Worm (Caenorhabditis elegans) whole organism, late embryonic: ENCODE results near the gene srab-2.

ENCODE experiments used
- C08G9.2 ChIP-seq: sonication (generic microtip); optimal IDR thresholded peaks from 2 replicates; lab custom pipeline; 2016; ENCODE audit warnings: mild to moderate bottlenecking, missing genetic modification characterization, moderate library complexity, missing compliant biosample characterization
- K02D7.2 ChIP-seq: sonication (generic microtip); optimal IDR thresholded peaks from 2 replicates; lab custom pipeline; 2017; ENCODE audit warnings: mild to moderate bottlenecking, missing genetic modification characterization, missing compliant biosample characterization
- T23F11.4 ChIP-seq: fragments of 200-800 bp; sonication (Bioruptor generic); optimal IDR thresholded peaks from 2 replicates; lab custom pipeline; 2018; ENCODE audit warnings: mild to moderate bottlenecking, missing genetic modification characterization, missing compliant biosample characterization
- ceh-14 ChIP-seq: sonication (generic microtip); optimal IDR thresholded peaks from 2 replicates; lab custom pipeline; 2016; ENCODE audit warnings: missing genotype, missing genetic modification characterization, missing compliant biosample characterization
- ceh-18 ChIP-seq: sonication (generic microtip); optimal IDR thresholded peaks from 2 replicates; lab custom pipeline; 2016; ENCODE audit warnings: missing genetic modification characterization, missing compliant biosample characterization
- ceh-19 ChIP-seq: fragments of 200-800 bp; sonication (Bioruptor generic); optimal IDR thresholded peaks from 2 replicates; lab custom pipeline; 2018; ENCODE audit warnings: mild to moderate bottlenecking, missing genetic modification characterization, missing compliant biosample characterization
- ceh-2 ChIP-seq: sonication (generic microtip); optimal IDR thresholded peaks from 2 replicates; lab custom pipeline; 2016; ENCODE audit warnings: missing genotype, missing genetic modification characterization, missing compliant biosample characterization
- ceh-24 ChIP-seq: sonication (generic microtip); optimal IDR thresholded peaks from 2 replicates; lab custom pipeline; 2016; ENCODE audit warnings: mild to moderate bottlenecking, missing genetic modification characterization, missing compliant biosample characterization
- ceh-30 ChIP-seq: fragments of 150-350 bp; optimal IDR thresholded peaks from 2 replicates; lab custom pipeline; 2014; ENCODE audit warnings: missing biosample characterization, missing genetic modification characterization
- ceh-34 ChIP-seq: sonication (generic microtip); optimal IDR thresholded peaks from 2 replicates; lab custom pipeline; 2016; ENCODE audit warnings: mild to moderate bottlenecking, missing genetic modification characterization, missing compliant biosample characterization
- ceh-45 ChIP-seq: fragments of 200-800 bp; sonication (Bioruptor generic); IDR thresholded peaks from 2 replicates; pipeline ENCODE4 v1.3.6; 2022; ENCODE audit warnings: missing genetic modification reagents, missing genetic modification characterization, missing compliant biosample characterization
- ceh-48 ChIP-seq: sonication (generic microtip); optimal IDR thresholded peaks from 2 replicates; lab custom pipeline; 2016; ENCODE audit warnings: missing genetic modification characterization, inconsistent platforms, missing compliant biosample characterization
- ceh-6 ChIP-seq: fragments of 200-800 bp; sonication (Bioruptor generic); optimal IDR thresholded peaks from 2 replicates; lab custom pipeline; 2018; ENCODE audit warnings: mild to moderate bottlenecking, missing genetic modification characterization, missing compliant biosample characterization
- che-1 ChIP-seq: sonication (generic microtip); optimal IDR thresholded peaks from 2 replicates; lab custom pipeline; 2016; ENCODE audit warnings: mild to moderate bottlenecking, missing genetic modification characterization, missing compliant biosample characterization
- dve-1 ChIP-seq: sonication (generic microtip); optimal IDR thresholded peaks from 2 replicates; lab custom pipeline; 2017; ENCODE audit warnings: antibody characterized with exemption, mild to moderate bottlenecking, missing genetic modification characterization, missing compliant biosample characterization
- elt-2 ChIP-seq: sonication (generic microtip); optimal IDR thresholded peaks from 2 replicates; lab custom pipeline; 2016; ENCODE audit warnings: missing genetic modification reagents, missing genetic modification characterization, missing compliant biosample characterization
- fax-1 ChIP-seq: sonication (generic microtip); optimal IDR thresholded peaks from 2 replicates; lab custom pipeline; 2016; ENCODE audit warnings: missing genotype, missing genetic modification characterization, missing compliant biosample characterization
- hlh-13 ChIP-seq: fragments of 200-800 bp; sonication (Bioruptor generic); optimal IDR thresholded peaks from 2 replicates; lab custom pipeline; 2018; ENCODE audit warnings: mild to moderate bottlenecking, missing genetic modification characterization, missing compliant biosample characterization
- hlh-15 ChIP-seq: sonication (generic microtip); optimal IDR thresholded peaks from 2 replicates; lab custom pipeline; 2016; ENCODE audit warnings: missing genetic modification characterization, missing compliant biosample characterization
- hlh-30 ChIP-seq: sonication (generic microtip); optimal IDR thresholded peaks from 2 replicates; lab custom pipeline; 2017; ENCODE audit warnings: antibody characterized with exemption, missing genetic modification characterization, missing compliant biosample characterization; ENCODE audit not compliant: insufficient read depth
- hlh-8 ChIP-seq: sonication (generic microtip); optimal IDR thresholded peaks from 2 replicates; lab custom pipeline; 2016; ENCODE audit warnings: missing genotype, missing genetic modification characterization, missing compliant biosample characterization
- lim-6 ChIP-seq: sonication (generic microtip); optimal IDR thresholded peaks from 2 replicates; lab custom pipeline; 2016; ENCODE audit warnings: missing genetic modification characterization, missing compliant biosample characterization
- lin-11 ChIP-seq: fragments of 200-800 bp; sonication (Bioruptor generic); optimal IDR thresholded peaks from 2 replicates; lab custom pipeline; 2018; ENCODE audit warnings: mild to moderate bottlenecking, missing genetic modification characterization, missing compliant biosample characterization
- madf-2 ChIP-seq: sonication (generic microtip); optimal IDR thresholded peaks from 2 replicates; lab custom pipeline; 2017; ENCODE audit warnings: missing genetic modification characterization, missing compliant biosample characterization
- nfya-1 ChIP-seq: sonication (generic microtip); optimal IDR thresholded peaks from 2 replicates; lab custom pipeline; 2017; ENCODE audit warnings: missing genetic modification characterization, mild to moderate bottlenecking, missing compliant biosample characterization, antibody characterized with exemption, moderate library complexity
- nhr-232 ChIP-seq: sonication (generic microtip); optimal IDR thresholded peaks from 2 replicates; lab custom pipeline; 2016; ENCODE audit warnings: missing genetic modification characterization, missing compliant biosample characterization
- pat-9 ChIP-seq: fragments of 200-800 bp; sonication (Bioruptor generic); optimal IDR thresholded peaks from 2 replicates; lab custom pipeline; 2018; ENCODE audit warnings: mild to moderate bottlenecking, missing genetic modification characterization, moderate library complexity, missing compliant biosample characterization
- pha-2 ChIP-seq: sonication (generic microtip); optimal IDR thresholded peaks from 2 replicates; lab custom pipeline; 2017; ENCODE audit warnings: mild to moderate bottlenecking, missing genetic modification characterization, missing compliant biosample characterization
- ref-2 ChIP-seq: sonication (generic microtip); optimal IDR thresholded peaks from 2 replicates; lab custom pipeline; 2016; ENCODE audit warnings: missing genetic modification characterization, missing compliant biosample characterization
- tbx-2 ChIP-seq: sonication (generic microtip); optimal IDR thresholded peaks from 2 replicates; lab custom pipeline; 2016; ENCODE audit warnings: missing genetic modification characterization, missing compliant biosample characterization
- ttx-3 ChIP-seq: sonication (generic microtip); optimal IDR thresholded peaks from 2 replicates; lab custom pipeline; 2016; ENCODE audit warnings: missing genetic modification reagents, missing genetic modification characterization, missing compliant biosample characterization
- unc-3 ChIP-seq, 2 experiments: fragments of 200-800 bp in 1 of 2; sonication (Bioruptor generic) in 1 of 2; sonication (generic microtip) in 1 of 2; conservative IDR thresholded peaks in 1 of 2; optimal IDR thresholded peaks in 1 of 2; 2 replicates each; pipeline versions ENCODE4 v1.3.6 to Lab custom; 2016 to 2022; ENCODE audit warnings: missing compliant biosample characterization in 2 of 2, missing genetic modification characterization in 2 of 2, missing genetic modification reagents in 1 of 2
- unc-55 ChIP-seq: sonication (generic microtip); optimal IDR thresholded peaks from 2 replicates; lab custom pipeline; 2017; ENCODE audit warnings: missing biosample characterization, missing genetic modification reagents, missing genetic modification characterization
- unc-86 ChIP-seq: sonication (generic microtip); optimal IDR thresholded peaks from 2 replicates; lab custom pipeline; 2016; ENCODE audit warnings: missing genetic modification characterization, missing compliant biosample characterization
- ztf-16 ChIP-seq: sonication (generic microtip); optimal IDR thresholded peaks from 2 replicates; lab custom pipeline; 2017; ENCODE audit warnings: missing genetic modification characterization, missing compliant biosample characterization

srab-2 gene

ce11 chrV:5102017-5102416 is 2.8 kb downstream of the srab-2 start, which contains the start of gene srab-1:
TSS of gene srab-1 (minus strand) at chrV:5102117.
- TF ChIP-seq ref-2 (tag; lab: Kevin White, UChicago), result no peak
- no peak for TF ChIP-seq pat-9
- no peak for TF ChIP-seq ceh-2
- no peak for TF ChIP-seq K02D7.2
- TF ChIP-seq T23F11.4, result no peak
- no peak for TF ChIP-seq dve-1 (tag; lab: Kevin White, UChicago)
- no peak for TF ChIP-seq pha-2
- no peak for TF ChIP-seq tbx-2 (tag; lab: Kevin White, UChicago)
- no peak for TF ChIP-seq nfya-1 (tag; lab: Kevin White, UChicago)
- no peak for TF ChIP-seq ceh-48 (tag; lab: Kevin White, UChicago)
- no peak for TF ChIP-seq ceh-18 (tag; lab: Kevin White, UChicago)
- TF ChIP-seq madf-2 (tag; lab: Kevin White, UChicago), result no peak
- no peak for TF ChIP-seq che-1 (tag; lab: Kevin White, UChicago)
- no peak for TF ChIP-seq C08G9.2 (tag; lab: Kevin White, UChicago)
- no peak for TF ChIP-seq ztf-16 (tag; lab: Kevin White, UChicago)
- no peak for TF ChIP-seq ceh-6
- no peak for TF ChIP-seq ceh-24 (tag; lab: Kevin White, UChicago)
- TF ChIP-seq hlh-8 (tag; lab: Kevin White, UChicago), result no peak
- no peak for TF ChIP-seq ceh-45 (GFP tag; lab: Robert Waterston, UW)
- no peak for TF ChIP-seq hlh-30 (tag; lab: Kevin White, UChicago)

- TF ChIP-seq lim-6, result no peak
- no peak for TF ChIP-seq ceh-24 (tag; lab: Kevin White, UChicago)
- TF ChIP-seq ztf-16 (tag; lab: Kevin White, UChicago), result no peak
- TF ChIP-seq tbx-2 (tag; lab: Kevin White, UChicago), result no peak
- TF ChIP-seq ceh-30 (tag; lab: Kevin White, UChicago), result no peak
- no peak for TF ChIP-seq madf-2 (tag; lab: Kevin White, UChicago)
- TF ChIP-seq unc-86 (tag; lab: Kevin White, UChicago), result no peak
- no peak for TF ChIP-seq hlh-30 (tag; lab: Kevin White, UChicago)
- TF ChIP-seq, all 69 proteins: peak for 0
Measured at ce11 chrV:5098925-5099324, 5.9 kb downstream of the srab-2 start, which contains the start of gene unc-46. TSS of gene unc-46 (minus strand) at chrV:5099025.

- no peak for TF ChIP-seq madf-2 (tag; lab: Kevin White, UChicago)
- TF ChIP-seq ttx-3, result no peak
- no peak for TF ChIP-seq ceh-34 (tag; lab: Kevin White, UChicago)
- TF ChIP-seq elt-2, result no peak
- no peak for TF ChIP-seq hlh-13 (GFP tag; lab: Kevin White, UChicago)
- TF ChIP-seq unc-55 (GFP tag; lab: Kevin White, UChicago), result no peak
- TF ChIP-seq ceh-6, result no peak
- TF ChIP-seq ztf-16 (tag; lab: Kevin White, UChicago), result no peak
- no peak for TF ChIP-seq nhr-232 (tag; lab: Kevin White, UChicago)
- TF ChIP-seq C08G9.2 (tag; lab: Kevin White, UChicago), result no peak
- TF ChIP-seq fax-1 (tag; lab: Kevin White, UChicago), result no peak
- no peak for TF ChIP-seq tbx-2 (tag; lab: Kevin White, UChicago)
- no peak for TF ChIP-seq hlh-15
- TF ChIP-seq pha-2, result no peak
- no peak for TF ChIP-seq hlh-8 (tag; lab: Kevin White, UChicago)
- no peak for TF ChIP-seq ceh-19 (GFP tag; lab: Kevin White, UChicago)
- TF ChIP-seq ceh-14 (tag; lab: Kevin White, UChicago), result no peak
- no peak for TF ChIP-seq lim-6
- no peak for TF ChIP-seq unc-3 (GFP tag; conservative IDR thresholded peaks at IDR 0.05; lab: Robert Waterston, UW)
- TF ChIP-seq unc-3 (tag; optimal IDR thresholded peaks at IDR 0.05; lab: Kevin White, UChicago), result no peak
- no peak for TF ChIP-seq lin-11 (tag; lab: Kevin White, UChicago)
- TF ChIP-seq, all 69 proteins: peak for 0
Measured at ce11 chrV:5097035-5097434, 7.8 kb downstream of the srab-2 start, which contains the start of gene C04F5.2. TSS of gene C04F5.2 (minus strand) at chrV:5097135.
